Worm (Caenorhabditis elegans): Measurements from ENCODE around the gene F26C11.4.

Gene F26C11.4

DNA sequence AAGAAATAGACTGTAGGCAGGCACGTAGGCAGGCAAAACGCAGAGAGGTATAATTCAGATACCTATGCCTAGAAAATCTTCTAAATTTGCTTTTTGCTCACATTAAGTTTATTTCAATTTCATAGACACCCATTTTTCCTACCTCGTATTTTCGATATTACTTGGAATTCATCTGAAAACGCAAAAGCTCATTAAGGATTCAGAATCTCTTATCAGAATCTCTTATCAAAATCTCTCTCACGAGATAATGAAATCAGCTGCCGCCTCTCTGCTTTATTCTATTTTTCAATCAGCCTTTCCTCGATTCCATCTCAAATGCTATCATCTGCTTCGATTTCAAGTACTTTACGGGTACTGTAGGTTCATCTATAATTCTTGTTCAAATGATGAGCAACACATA, 35.8 kb upstream of the F26C11.4 start:
- TF ChIP-seq crh-2 (tag; optimal IDR thresholded peaks at IDR 0.05), result no peak
- TF ChIP-seq ZK546.5 (tag; optimal IDR thresholded peaks at IDR 0.05), result no peak
- TF ChIP-seq nhr-129 (tag; optimal IDR thresholded peaks at IDR 0.05), result no peak
- TF ChIP-seq ztf-1 (GFP tag; conservative IDR thresholded peaks at IDR 0.05), result no peak
- TF ChIP-seq nhr-237 (tag; optimal IDR thresholded peaks at IDR 0.05), result no peak
- TF ChIP-seq mdl-1 (tag; optimal IDR thresholded peaks at IDR 0.05), result no peak
- no peak for TF ChIP-seq sma-9 (GFP tag; optimal IDR thresholded peaks at IDR 0.05)
- TF ChIP-seq sma-9 (tag; optimal IDR thresholded peaks at IDR 0.05), result no peak
- TF ChIP-seq mab-5 (tag; optimal IDR thresholded peaks at IDR 0.05), result no peak
- no peak for TF ChIP-seq dmd-4 (tag; optimal IDR thresholded peaks at IDR 0.05)
- no peak for TF ChIP-seq C34F6.9 (tag; optimal IDR thresholded peaks at IDR 0.05)
- no peak for TF ChIP-seq egl-27 (tag; optimal IDR thresholded peaks at IDR 0.05)
- TF ChIP-seq lin-11 (tag; optimal IDR thresholded peaks at IDR 0.05), result no peak
- no peak for TF ChIP-seq F13H6.1 (tag; optimal IDR thresholded peaks at IDR 0.05)

DNA sequence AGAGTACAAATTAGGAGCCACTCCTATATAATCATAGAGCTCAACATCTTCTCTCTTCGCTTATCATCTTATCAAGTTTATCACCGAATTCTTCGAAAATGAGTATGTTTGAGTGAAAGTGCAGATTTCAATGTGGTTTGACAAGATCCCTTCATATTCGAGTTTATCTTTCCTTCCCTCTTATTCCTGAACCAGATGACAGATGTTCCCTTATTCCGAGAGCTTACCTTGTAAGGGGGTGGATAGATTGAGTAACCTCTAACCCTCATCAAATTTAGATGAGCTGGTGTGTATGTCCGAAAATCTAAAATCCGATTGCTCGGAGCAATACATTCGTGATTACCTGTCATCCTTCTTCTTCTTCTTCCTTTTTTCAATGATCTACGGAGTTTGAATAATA, 32.6 kb upstream of the F26C11.4 start:
- TF ChIP-seq lin-39 (tag; optimal IDR thresholded peaks at IDR 0.05), result no peak
- no peak for TF ChIP-seq fos-1 (tag; optimal IDR thresholded peaks at IDR 0.05)
- TF ChIP-seq sma-3 (GFP tag; optimal IDR thresholded peaks at IDR 0.05), result no peak
- TF ChIP-seq lin-13 (GFP tag; optimal IDR thresholded peaks at IDR 0.05), result no peak

DNA sequence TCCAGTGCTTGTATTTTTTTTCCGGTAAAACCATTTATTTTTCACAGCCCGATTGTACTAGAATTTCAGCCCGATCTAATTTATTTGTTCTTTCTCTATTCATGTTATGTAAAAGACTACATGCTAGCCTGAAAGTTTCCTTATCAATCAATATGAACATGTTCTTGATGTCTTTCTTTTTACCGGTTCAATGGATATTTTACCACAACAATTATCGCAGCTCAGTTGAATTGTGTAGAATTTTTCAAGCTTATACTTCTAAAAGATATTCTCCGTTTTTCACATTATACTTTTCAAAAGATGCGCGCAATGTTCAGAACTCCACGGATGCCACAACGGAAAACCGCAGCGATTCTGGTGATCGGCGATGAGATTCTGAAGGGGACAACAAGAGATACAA, 27.8 kb upstream of the F26C11.4 start, which contains the start of gene flad-1:
Gene flad-1, plus strand, starts transcription at position 301 of the 400 bp plus-strand sequence.
- no peak for TF ChIP-seq egl-27 (tag; optimal IDR thresholded peaks at IDR 0.05)
- no peak for TF ChIP-seq unc-62 (GFP tag; optimal IDR thresholded peaks at IDR 0.05)
- TF ChIP-seq ztf-4 (tag; optimal IDR thresholded peaks at IDR 0.05), result no peak
- TF ChIP-seq crh-2 (tag; optimal IDR thresholded peaks at IDR 0.05), result no peak
- TF ChIP-seq lin-13 (GFP tag; optimal IDR thresholded peaks at IDR 0.05), result no peak
- TF ChIP-seq nhr-6 (tag; optimal IDR thresholded peaks at IDR 0.05), result no peak
- no peak for TF ChIP-seq lin-39 (tag; optimal IDR thresholded peaks at IDR 0.05)
- TF ChIP-seq dmd-4 (tag; optimal IDR thresholded peaks at IDR 0.05), result no peak
- no peak for TF ChIP-seq unc-55 (GFP tag; optimal IDR thresholded peaks at IDR 0.05)
- TF ChIP-seq R02D3.7 (tag; optimal IDR thresholded peaks at IDR 0.05), result no peak
- TF ChIP-seq sem-4 (tag; optimal IDR thresholded peaks at IDR 0.05), result no peak
- no peak for TF ChIP-seq ama-1 (optimal IDR thresholded peaks at IDR 0.05)
- no peak for TF ChIP-seq nhr-129 (tag; optimal IDR thresholded peaks at IDR 0.05)
- TF ChIP-seq ztf-11 (tag; optimal IDR thresholded peaks at IDR 0.05), result no peak
- TF ChIP-seq lsy-2 (tag; optimal IDR thresholded peaks at IDR 0.05), result no peak
- TF ChIP-seq C34F6.9 (tag; optimal IDR thresholded peaks at IDR 0.05), result no peak
- TF ChIP-seq fos-1 (tag; optimal IDR thresholded peaks at IDR 0.05), result no peak

DNA sequence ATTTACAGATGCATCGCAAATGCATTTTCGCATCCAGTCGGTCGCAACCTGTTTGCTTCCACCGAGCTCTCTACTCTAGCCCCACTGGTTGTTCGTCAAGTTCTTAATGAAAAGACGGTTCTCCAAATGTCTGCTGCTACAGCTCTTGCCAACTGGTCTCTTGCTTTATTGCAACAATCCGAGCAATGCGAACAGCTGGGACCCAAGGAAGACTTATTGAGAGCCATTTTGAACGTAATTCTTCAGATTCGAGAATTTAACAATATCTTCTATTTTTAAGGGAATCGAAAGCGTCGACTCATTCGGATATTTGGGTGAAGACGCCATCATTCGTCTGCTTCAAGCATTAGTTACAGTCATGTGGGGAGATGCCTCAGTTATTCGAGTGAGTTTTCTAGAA, 27.2 kb upstream of the F26C11.4 start:
- TF ChIP-seq nhr-25 (tag; optimal IDR thresholded peaks at IDR 0.05) (no peak), aly-2 (tag; optimal IDR thresholded peaks at IDR 0.05) (no peak), elt-1 (tag; optimal IDR thresholded peaks at IDR 0.05) (no peak), nhr-6 (tag; optimal IDR thresholded peaks at IDR 0.05) (no peak), mdl-1 (tag; optimal IDR thresholded peaks at IDR 0.05) (no peak), unc-55 (GFP tag; optimal IDR thresholded peaks at IDR 0.05) (no peak), alr-1 (tag; optimal IDR thresholded peaks at IDR 0.05) (no peak), nhr-11 (tag; optimal IDR thresholded peaks at IDR 0.05) (no peak), unc-39 (tag; optimal IDR thresholded peaks at IDR 0.05) (no peak), fos-1 (tag; optimal IDR thresholded peaks at IDR 0.05) (no peak), zag-1 (tag; optimal IDR thresholded peaks at IDR 0.05) (no peak), nhr-21 (tag; optimal IDR thresholded peaks at IDR 0.05) (no peak), C34F6.9 (tag; optimal IDR thresholded peaks at IDR 0.05) (no peak), nhr-10 (tag; optimal IDR thresholded peaks at IDR 0.05) (no peak), lin-13 (GFP tag; optimal IDR thresholded peaks at IDR 0.05) (no peak), sma-9 (GFP tag; optimal IDR thresholded peaks at IDR 0.05) (no peak), sma-9 (tag; optimal IDR thresholded peaks at IDR 0.05) (no peak), ceh-82 (tag; optimal IDR thresholded peaks at IDR 0.05) (no peak)

DNA sequence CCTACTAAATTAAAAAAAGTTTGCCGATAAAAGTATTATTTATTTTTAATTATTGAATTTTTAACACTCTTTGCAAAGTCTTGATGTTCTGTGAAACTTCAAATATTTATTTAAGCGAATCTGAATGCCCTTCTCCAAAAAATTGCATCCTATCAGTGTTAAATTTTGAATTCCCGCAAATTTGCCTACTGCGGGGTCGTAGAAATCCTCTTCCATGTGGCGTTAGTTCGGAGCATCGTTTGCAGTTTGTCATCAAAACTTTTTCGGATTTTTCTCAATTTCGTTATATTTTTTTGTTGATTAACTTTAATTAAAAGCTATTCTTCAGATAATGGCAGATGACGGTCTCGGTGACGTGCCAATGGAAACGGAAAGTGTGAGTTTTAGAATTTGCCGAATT, 24.4 kb upstream of the F26C11.4 start, which contains the start of gene ufd-3:
Gene ufd-3, plus strand, starts transcription at position 324 of the 400 bp plus-strand sequence.
- TF ChIP-seq ceh-82 (tag; optimal IDR thresholded peaks at IDR 0.05) (no peak), elt-1 (tag; optimal IDR thresholded peaks at IDR 0.05) (no peak), ztf-4 (tag; optimal IDR thresholded peaks at IDR 0.05) (peak; percentile 66), nhr-6 (tag; optimal IDR thresholded peaks at IDR 0.05) (peak; percentile 82), nhr-12 (tag; optimal IDR thresholded peaks at IDR 0.05) (no peak), fos-1 (tag; optimal IDR thresholded peaks at IDR 0.05) (peak; percentile 77), snpc-4 (tag; optimal IDR thresholded peaks at IDR 0.05) (peak; percentile 66), unc-55 (GFP tag; optimal IDR thresholded peaks at IDR 0.05) (peak; percentile 88), lin-39 (tag; optimal IDR thresholded peaks at IDR 0.05) (no peak), nhr-23 (tag; optimal IDR thresholded peaks at IDR 0.05) (no peak), peb-1 (tag; optimal IDR thresholded peaks at IDR 0.05) (no peak), mbf-1 (tag; optimal IDR thresholded peaks at IDR 0.05) (no peak), lsy-2 (tag; optimal IDR thresholded peaks at IDR 0.05) (peak; percentile 73 to 93), nhr-21 (tag; optimal IDR thresholded peaks at IDR 0.05) (peak; percentile 68), Y55F3AM.14 (GFP tag; optimal IDR thresholded peaks at IDR 0.05) (no peak), ztf-11 (tag; optimal IDR thresholded peaks at IDR 0.05) (no peak), ztf-1 (GFP tag; conservative IDR thresholded peaks at IDR 0.05) (no peak), crh-2 (tag; optimal IDR thresholded peaks at IDR 0.05) (peak; percentile 90), blmp-1 (tag; optimal IDR thresholded peaks at IDR 0.05; ENCODE audit: insufficient read depth) (peak; percentile 18), lin-11 (tag; optimal IDR thresholded peaks at IDR 0.05) (peak; percentile 65), nhr-25 (tag; optimal IDR thresholded peaks at IDR 0.05) (peak; percentile 82), elt-3 (tag; optimal IDR thresholded peaks at IDR 0.05) (no peak), sem-4 (tag; optimal IDR thresholded peaks at IDR 0.05) (peak; percentile 74), R02D3.7 (tag; optimal IDR thresholded peaks at IDR 0.05) (peak; percentile 47)

Data from whole organism, L2 larva.